Worm (Caenorhabditis elegans) whole organism, late embryonic: ENCODE results near the gene rpn-5.

Source experiments
- C08G9.2 ChIP-seq: sonication (generic microtip); optimal IDR thresholded peaks from 2 replicates; lab custom pipeline; 2016; ENCODE audit warnings: mild to moderate bottlenecking, missing genetic modification characterization, moderate library complexity, missing compliant biosample characterization
- F13H6.1 ChIP-seq: sonication (generic microtip); optimal IDR thresholded peaks from 2 replicates; lab custom pipeline; 2016; ENCODE audit warnings: missing genetic modification characterization, missing compliant biosample characterization
- K02D7.2 ChIP-seq: sonication (generic microtip); optimal IDR thresholded peaks from 2 replicates; lab custom pipeline; 2017; ENCODE audit warnings: mild to moderate bottlenecking, missing genetic modification characterization, missing compliant biosample characterization
- Y22D7AL.16 ChIP-seq: sonication (generic microtip); optimal IDR thresholded peaks from 2 replicates; lab custom pipeline; 2016; ENCODE audit warnings: missing genetic modification characterization, missing compliant biosample characterization
- ama-1 ChIP-seq: fragments of 150-350 bp; optimal IDR thresholded peaks from 2 replicates; lab custom pipeline; 2014
- ceh-14 ChIP-seq: sonication (generic microtip); optimal IDR thresholded peaks from 2 replicates; lab custom pipeline; 2016; ENCODE audit warnings: missing genotype, missing genetic modification characterization, missing compliant biosample characterization
- ceh-18 ChIP-seq: sonication (generic microtip); optimal IDR thresholded peaks from 2 replicates; lab custom pipeline; 2016; ENCODE audit warnings: missing genetic modification characterization, missing compliant biosample characterization
- ceh-19 ChIP-seq: fragments of 200-800 bp; sonication (Bioruptor generic); optimal IDR thresholded peaks from 2 replicates; lab custom pipeline; 2018; ENCODE audit warnings: mild to moderate bottlenecking, missing genetic modification characterization, missing compliant biosample characterization
- ceh-2 ChIP-seq: sonication (generic microtip); optimal IDR thresholded peaks from 2 replicates; lab custom pipeline; 2016; ENCODE audit warnings: missing genotype, missing genetic modification characterization, missing compliant biosample characterization
- ceh-24 ChIP-seq: sonication (generic microtip); optimal IDR thresholded peaks from 2 replicates; lab custom pipeline; 2016; ENCODE audit warnings: mild to moderate bottlenecking, missing genetic modification characterization, missing compliant biosample characterization
- ceh-30 ChIP-seq: fragments of 150-350 bp; optimal IDR thresholded peaks from 2 replicates; lab custom pipeline; 2014; ENCODE audit warnings: missing biosample characterization, missing genetic modification characterization
- ceh-31 ChIP-seq: sonication (generic microtip); optimal IDR thresholded peaks from 2 replicates; lab custom pipeline; 2016; ENCODE audit warnings: missing genetic modification characterization, missing compliant biosample characterization
- ceh-45 ChIP-seq: fragments of 200-800 bp; sonication (Bioruptor generic); IDR thresholded peaks from 2 replicates; pipeline ENCODE4 v1.3.6; 2022; ENCODE audit warnings: missing genetic modification reagents, missing genetic modification characterization, missing compliant biosample characterization
- ceh-48 ChIP-seq: sonication (generic microtip); optimal IDR thresholded peaks from 2 replicates; lab custom pipeline; 2016; ENCODE audit warnings: missing genetic modification characterization, inconsistent platforms, missing compliant biosample characterization
- ceh-6 ChIP-seq: fragments of 200-800 bp; sonication (Bioruptor generic); optimal IDR thresholded peaks from 2 replicates; lab custom pipeline; 2018; ENCODE audit warnings: mild to moderate bottlenecking, missing genetic modification characterization, missing compliant biosample characterization
- che-1 ChIP-seq: sonication (generic microtip); optimal IDR thresholded peaks from 2 replicates; lab custom pipeline; 2016; ENCODE audit warnings: mild to moderate bottlenecking, missing genetic modification characterization, missing compliant biosample characterization
- dmd-4 ChIP-seq: sonication (generic microtip); optimal IDR thresholded peaks from 2 replicates; lab custom pipeline; 2016; ENCODE audit warnings: borderline replicate concordance, missing genetic modification characterization, missing compliant biosample characterization
- elt-2 ChIP-seq: sonication (generic microtip); optimal IDR thresholded peaks from 2 replicates; lab custom pipeline; 2016; ENCODE audit warnings: missing genetic modification reagents, missing genetic modification characterization, missing compliant biosample characterization
- eyg-1 ChIP-seq: sonication (generic microtip); optimal IDR thresholded peaks from 2 replicates; lab custom pipeline; 2016; ENCODE audit warnings: missing genotype, missing genetic modification characterization, missing compliant biosample characterization
- fax-1 ChIP-seq: sonication (generic microtip); optimal IDR thresholded peaks from 2 replicates; lab custom pipeline; 2016; ENCODE audit warnings: missing genotype, missing genetic modification characterization, missing compliant biosample characterization
- fkh-10 ChIP-seq: fragments of 150-350 bp; optimal IDR thresholded peaks from 2 replicates; lab custom pipeline; 2014; ENCODE audit warnings: missing biosample characterization, missing genetic modification reagents, missing genetic modification characterization
- fkh-6 ChIP-seq: sonication (generic microtip); optimal IDR thresholded peaks from 2 replicates; lab custom pipeline; 2016; ENCODE audit warnings: missing genetic modification characterization, missing compliant biosample characterization
- gmeb-2 ChIP-seq: sonication (generic microtip); optimal IDR thresholded peaks from 2 replicates; lab custom pipeline; 2016; ENCODE audit warnings: missing genetic modification characterization, inconsistent platforms, missing compliant biosample characterization
- hlh-30 ChIP-seq: sonication (generic microtip); optimal IDR thresholded peaks from 2 replicates; lab custom pipeline; 2017; ENCODE audit warnings: antibody characterized with exemption, missing genetic modification characterization, missing compliant biosample characterization; ENCODE audit not compliant: insufficient read depth
- hlh-6 ChIP-seq: sonication (generic microtip); optimal IDR thresholded peaks from 2 replicates; lab custom pipeline; 2016; ENCODE audit warnings: missing genotype, missing genetic modification characterization, missing compliant biosample characterization
- hlh-8 ChIP-seq: sonication (generic microtip); optimal IDR thresholded peaks from 2 replicates; lab custom pipeline; 2016; ENCODE audit warnings: missing genotype, missing genetic modification characterization, missing compliant biosample characterization
- lin-11 ChIP-seq: fragments of 200-800 bp; sonication (Bioruptor generic); optimal IDR thresholded peaks from 2 replicates; lab custom pipeline; 2018; ENCODE audit warnings: mild to moderate bottlenecking, missing genetic modification characterization, missing compliant biosample characterization
- madf-2 ChIP-seq: sonication (generic microtip); optimal IDR thresholded peaks from 2 replicates; lab custom pipeline; 2017; ENCODE audit warnings: missing genetic modification characterization, missing compliant biosample characterization
- mec-3 ChIP-seq: sonication (generic microtip); optimal IDR thresholded peaks from 2 replicates; lab custom pipeline; 2016; ENCODE audit warnings: borderline replicate concordance, missing genetic modification characterization, missing compliant biosample characterization
- npax-4 ChIP-seq: sonication (generic microtip); optimal IDR thresholded peaks from 2 replicates; lab custom pipeline; 2016; ENCODE audit warnings: missing genetic modification characterization, missing compliant biosample characterization
- odd-2 ChIP-seq: sonication (generic microtip); optimal IDR thresholded peaks from 2 replicates; lab custom pipeline; 2017; ENCODE audit warnings: antibody characterized with exemption, mild to moderate bottlenecking, missing genetic modification characterization, missing compliant biosample characterization
- pag-3 ChIP-seq: sonication (generic microtip); optimal IDR thresholded peaks from 2 replicates; lab custom pipeline; 2016; ENCODE audit warnings: missing compliant biosample characterization, missing genetic modification characterization, borderline replicate concordance
- pat-9 ChIP-seq: fragments of 200-800 bp; sonication (Bioruptor generic); optimal IDR thresholded peaks from 2 replicates; lab custom pipeline; 2018; ENCODE audit warnings: mild to moderate bottlenecking, missing genetic modification characterization, moderate library complexity, missing compliant biosample characterization
- pha-2 ChIP-seq: sonication (generic microtip); optimal IDR thresholded peaks from 2 replicates; lab custom pipeline; 2017; ENCODE audit warnings: mild to moderate bottlenecking, missing genetic modification characterization, missing compliant biosample characterization
- pha-4 ChIP-seq: fragments of 150-350 bp; optimal IDR thresholded peaks from 2 replicates; lab custom pipeline; 2018; ENCODE audit warnings: missing biosample characterization, missing genetic modification reagents, missing genetic modification characterization
- rnt-1 ChIP-seq: sonication (generic microtip); optimal IDR thresholded peaks from 2 replicates; lab custom pipeline; 2016; ENCODE audit warnings: missing genetic modification characterization, missing compliant biosample characterization
- sdc-2 ChIP-seq: sonication (generic microtip); optimal IDR thresholded peaks from 2 replicates; lab custom pipeline; 2016; ENCODE audit warnings: missing genotype, missing genetic modification characterization, missing compliant biosample characterization
- sox-2 ChIP-seq: fragments of 200-800 bp; sonication (Bioruptor generic); IDR thresholded peaks from 2 replicates; pipeline ENCODE4 v1.3.6; 2022; ENCODE audit warnings: missing genetic modification reagents, missing genetic modification characterization, missing compliant biosample characterization
- syd-9 ChIP-seq: sonication (generic microtip); optimal IDR thresholded peaks from 2 replicates; lab custom pipeline; 2016; ENCODE audit warnings: mild to moderate bottlenecking, missing genetic modification characterization, moderate library complexity, missing compliant biosample characterization
- tbx-2 ChIP-seq: sonication (generic microtip); optimal IDR thresholded peaks from 2 replicates; lab custom pipeline; 2016; ENCODE audit warnings: missing genetic modification characterization, missing compliant biosample characterization
- ttx-3 ChIP-seq: sonication (generic microtip); optimal IDR thresholded peaks from 2 replicates; lab custom pipeline; 2016; ENCODE audit warnings: missing genetic modification reagents, missing genetic modification characterization, missing compliant biosample characterization
- unc-55 ChIP-seq: sonication (generic microtip); optimal IDR thresholded peaks from 2 replicates; lab custom pipeline; 2017; ENCODE audit warnings: missing biosample characterization, missing genetic modification reagents, missing genetic modification characterization
- unc-86 ChIP-seq: sonication (generic microtip); optimal IDR thresholded peaks from 2 replicates; lab custom pipeline; 2016; ENCODE audit warnings: missing genetic modification characterization, missing compliant biosample characterization
- ztf-16 ChIP-seq: sonication (generic microtip); optimal IDR thresholded peaks from 2 replicates; lab custom pipeline; 2017; ENCODE audit warnings: missing genetic modification characterization, missing compliant biosample characterization

The rpn-5 gene

DNA sequence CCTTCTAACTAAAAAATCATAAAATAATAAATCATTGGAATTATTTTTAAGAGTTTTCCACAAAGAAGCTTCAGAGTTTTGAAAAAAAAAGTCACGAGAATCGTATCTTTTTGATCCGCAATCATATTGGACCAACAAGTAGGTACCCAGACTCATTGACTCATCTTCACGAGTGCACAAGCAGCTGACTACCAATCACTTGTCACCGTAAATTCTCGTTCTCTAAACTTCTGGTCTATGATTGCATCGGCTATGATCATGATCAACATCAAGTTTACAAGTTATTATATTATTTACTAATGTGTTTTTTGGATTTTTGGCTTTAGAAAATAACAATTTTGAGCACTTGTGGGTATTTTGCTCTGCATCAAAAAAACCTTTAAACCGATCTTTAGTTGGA, 22.0 kb downstream of the rpn-5 start:
- TF ChIP-seq fkh-6 (tag; lab: Kevin White, UChicago) (no peak), ceh-6 (GFP tag; lab: Kevin White, UChicago) (no peak), ceh-45 (GFP tag; lab: Robert Waterston, UW) (no peak), unc-55 (peak; percentile 67), pag-3 (tag; lab: Kevin White, UChicago) (no peak), ceh-31 (no peak), fax-1 (no peak), ztf-16 (no peak), npax-4 (tag; lab: Kevin White, UChicago) (no peak)

DNA sequence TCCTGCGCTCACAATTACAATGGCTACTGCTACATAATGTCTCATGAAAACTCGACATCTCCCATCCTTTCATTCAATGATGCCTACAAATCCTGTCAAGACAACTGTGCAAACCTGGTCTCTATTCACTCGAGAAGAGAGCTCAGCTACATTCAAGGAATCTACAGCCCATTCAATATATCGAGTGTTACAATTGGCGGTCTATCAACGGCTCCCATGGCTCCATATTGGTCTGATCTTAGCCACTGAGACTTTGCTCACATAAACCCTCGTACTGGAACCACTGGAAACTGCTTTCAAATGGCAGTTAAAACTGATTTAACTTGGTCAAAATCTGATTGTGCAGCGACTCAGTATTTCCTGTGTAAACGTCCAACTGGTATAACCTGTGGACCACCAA, 22.7 kb downstream of the rpn-5 start, which contains the start of gene T05A7.3:
Gene T05A7.3 (plus strand): TSS at position 301 of the 400 bp plus-strand sequence.
- TF ChIP-seq ttx-3 (tag; lab: Kevin White, UChicago) (no peak), pat-9 (tag; lab: Kevin White, UChicago) (no peak), Y22D7AL.16 (tag; lab: Kevin White, UChicago) (no peak), syd-9 (no peak), sox-2 (no peak), pha-2 (tag; lab: Kevin White, UChicago) (no peak), elt-2 (tag; lab: Kevin White, UChicago) (no peak), ceh-30 (no peak), K02D7.2 (tag; lab: Kevin White, UChicago) (no peak), fkh-10 (GFP tag; lab: Kevin White, UChicago) (no peak), ceh-14 (no peak), ceh-31 (no peak), eyg-1 (no peak), madf-2 (no peak), che-1 (tag; lab: Kevin White, UChicago) (no peak)

DNA sequence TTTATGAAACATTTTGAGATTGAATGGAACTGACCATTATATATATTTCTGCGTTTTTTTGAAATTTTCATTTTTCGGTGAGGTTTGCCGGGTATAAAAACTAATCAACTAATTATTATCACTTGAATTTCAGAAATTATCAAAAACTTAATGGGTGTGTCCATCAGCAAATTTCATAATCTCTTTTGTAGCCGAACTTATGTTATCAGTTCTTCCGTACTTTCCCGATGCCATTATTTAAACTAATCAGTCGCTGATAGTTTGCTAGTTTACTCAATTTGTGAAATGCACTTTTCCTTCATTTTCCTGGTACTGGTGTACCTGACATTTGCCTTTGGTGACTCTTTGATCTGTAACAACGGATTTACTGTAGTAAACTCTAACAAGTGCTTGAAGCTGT, 24.0 kb downstream of the rpn-5 start:
- TF ChIP-seq elt-2 (tag; lab: Kevin White, UChicago) = peak; percentile 64
- TF ChIP-seq pha-4 (tag; lab: Kevin White, UChicago) = no peak

- TF ChIP-seq npax-4 (tag; lab: Kevin White, UChicago) = no peak
- TF ChIP-seq ceh-24 (tag; lab: Kevin White, UChicago) = no peak
- no peak for TF ChIP-seq F13H6.1 (tag; lab: Kevin White, UChicago)
- TF ChIP-seq C08G9.2 = no peak
- no peak for TF ChIP-seq mec-3
- TF ChIP-seq pha-4 (tag; lab: Kevin White, UChicago) = no peak
Observed at ce11 chrII:4673670-4674069, 24.6 kb downstream of the rpn-5 start.

ce11 chrII:4673242-4673641, 25.0 kb downstream of the rpn-5 start:
- TF ChIP-seq K02D7.2 (tag; lab: Kevin White, UChicago) (no peak), unc-86 (tag; lab: Kevin White, UChicago) (no peak), ceh-2 (tag; lab: Kevin White, UChicago) (no peak), fax-1 (no peak), pag-3 (tag; lab: Kevin White, UChicago) (no peak), mec-3 (no peak), ceh-18 (no peak), pha-2 (tag; lab: Kevin White, UChicago) (no peak), eyg-1 (no peak), dmd-4 (tag; lab: Kevin White, UChicago) (no peak), ceh-14 (no peak), lin-11 (tag; lab: Kevin White, UChicago) (no peak), fkh-10 (GFP tag; lab: Kevin White, UChicago) (no peak)

DNA sequence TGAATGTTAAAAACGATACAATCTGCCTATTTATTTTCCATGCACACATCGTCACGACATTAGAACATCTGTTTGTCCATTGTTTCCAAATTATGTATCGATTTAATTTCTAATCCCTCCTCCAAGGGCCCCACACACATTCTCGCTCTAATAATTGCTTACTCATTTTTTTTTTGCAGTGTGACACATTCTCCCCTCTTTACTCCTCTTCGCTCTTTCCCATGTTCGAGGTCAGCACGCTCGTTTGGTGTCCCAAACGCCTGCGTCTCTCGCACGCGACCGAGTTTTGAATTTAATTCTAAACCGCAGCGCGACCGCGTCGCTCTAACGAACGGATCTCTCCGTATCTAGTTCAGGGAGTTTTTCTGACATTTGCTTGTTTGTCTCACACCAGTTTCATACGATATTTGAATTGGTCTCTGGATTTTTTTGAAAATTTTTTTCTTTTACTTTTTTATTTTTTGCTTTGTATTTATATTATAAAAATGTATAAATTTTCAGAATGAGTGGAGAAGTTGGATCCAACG, 25.6 kb downstream of the rpn-5 start, which contains the start of the genes clec-140 and hmg-11:
Gene clec-140 (plus strand): TSS at position 477 of the 527 bp plus-strand sequence.
Gene hmg-11 (plus strand): TSS at position 502 of the 527 bp plus-strand sequence.
- peak; percentile 37 for TF ChIP-seq syd-9
- TF ChIP-seq gmeb-2 (tag; lab: Kevin White, UChicago) = no peak
- TF ChIP-seq odd-2 = no peak
- peak; percentile 33; the same call in 1 of the 2 replicates for TF ChIP-seq sox-2
- TF ChIP-seq hlh-6 (tag; lab: Kevin White, UChicago) = no peak
- TF ChIP-seq rnt-1 (tag; lab: Kevin White, UChicago) = peak; percentile 68
- peak; percentile 63 for TF ChIP-seq ceh-14
- no peak for TF ChIP-seq ceh-2 (tag; lab: Kevin White, UChicago)
- TF ChIP-seq hlh-8 (tag; lab: Kevin White, UChicago) = peak; percentile 52
- TF ChIP-seq ceh-48 (tag; lab: Kevin White, UChicago) = peak; percentile 39
- no peak for TF ChIP-seq sdc-2 (tag; lab: Kevin White, UChicago)
- TF ChIP-seq ceh-24 (tag; lab: Kevin White, UChicago) = no peak
- no peak for TF ChIP-seq ceh-19 (GFP tag; lab: Kevin White, UChicago)
- no peak for TF ChIP-seq ama-1 (lab: Kevin White, UChicago)
- peak; percentile 54 for TF ChIP-seq hlh-30 (tag; lab: Kevin White, UChicago)
- peak; percentile 71 for TF ChIP-seq tbx-2 (tag; lab: Kevin White, UChicago)
